Worm (Caenorhabditis elegans): ENCODE data around the gene gst-15.
"Not testable (repeated sequence)": the region's sequence is repeated elsewhere in the genome, so short reads cannot be mapped to it uniquely, and the experiment has no call there.

The gst-15 gene

ce11 chrII:13613096-13613495 lies at the start of gene gst-15:
TSS of gene gst-15 (minus strand) at chrII:13613196.
- TF ChIP-seq tbp1 (GFP tag; optimal IDR thresholded peaks at IDR 0.05): no peak
- no peak for TF ChIP-seq lir-1 (GFP tag; conservative IDR thresholded peaks at IDR 0.05)
- no peak for TF ChIP-seq attf-6 (GFP tag; IDR thresholded peaks at IDR 0.05)
- no peak for TF ChIP-seq Y53F4B.3 (GFP tag; IDR thresholded peaks at IDR 0.05)
- TF ChIP-seq xnd-1 (tag; optimal IDR thresholded peaks at IDR 0.05): no peak
- no peak for TF ChIP-seq hsf-1 (GFP tag; IDR thresholded peaks at IDR 0.05)
- no peak for TF ChIP-seq mes-4 (tag; optimal IDR thresholded peaks at IDR 0.05)
- TF ChIP-seq lsl-1 (GFP tag; optimal IDR thresholded peaks at IDR 0.05): no peak
- TF ChIP-seq mxl-1 (tag; optimal IDR thresholded peaks at IDR 0.05): no peak

- not testable (repeated sequence) for TF ChIP-seq zfh-2 (GFP tag; conservative IDR thresholded peaks at IDR 0.05); ztf-28 (GFP tag; IDR thresholded peaks at IDR 0.05); ztf-18 (tag; optimal IDR thresholded peaks at IDR 0.05)
Observed at ce11 chrII:13661990-13662389, 49.0 kb upstream of the gst-15 start, which contains the start of gene C31C9.6. TSS of gene C31C9.6 (minus strand) at chrII:13662090.

DNA sequence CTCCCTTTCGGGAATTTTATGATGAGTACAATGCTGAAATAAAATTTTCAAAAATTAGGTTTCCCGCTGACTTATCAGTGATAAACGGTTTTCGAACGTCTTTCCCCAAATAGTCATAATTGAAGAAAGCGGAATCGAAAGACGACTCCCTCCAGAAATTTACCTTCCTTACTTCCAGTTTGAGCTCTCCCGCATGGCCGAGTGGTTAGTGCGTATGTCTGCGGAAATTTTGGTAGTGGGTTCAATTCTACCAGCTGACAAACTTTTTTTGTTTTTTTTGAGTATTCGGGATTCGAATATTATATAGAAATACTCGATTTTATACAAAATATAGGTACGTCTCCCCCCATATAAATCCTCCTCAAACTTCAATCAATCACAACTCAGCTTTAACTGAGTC lies 45.4 kb upstream of the gst-15 start:
- TF ChIP-seq cebp-2 (GFP tag; IDR thresholded peaks at IDR 0.05) (0 out of 2 replicates have a peak, but pooled peaks have one; percentile 64), ztf-25 (GFP tag; IDR thresholded peaks at IDR 0.05) (peak; percentile 71; the same call in 1 of the 2 replicates), egrh-3 (GFP tag; IDR thresholded peaks at IDR 0.05) (0 out of 2 replicates have a peak, but pooled peaks have one; percentile 13), pbrm-1 (GFP tag; IDR thresholded peaks at IDR 0.05) (peak; percentile 39; the same call in 1 of the 2 replicates), nfyb-1 (GFP tag; IDR thresholded peaks at IDR 0.05) (peak; percentile 73), D2030.7 (GFP tag; IDR thresholded peaks at IDR 0.05) (peak; percentile 64), dox-1 (GFP tag; IDR thresholded peaks at IDR 0.05) (peak; percentile 57), B0261.1 (tag; optimal IDR thresholded peaks at IDR 0.05) (peak; percentile 50), madf-6 (GFP tag; IDR thresholded peaks at IDR 0.05) (peak; percentile 32; the same call in 1 of the 2 replicates), rpc-1 (optimal IDR thresholded peaks at IDR 0.05) (peak; percentile 22), rpc-1 (tag; optimal IDR thresholded peaks at IDR 0.05) (peak; percentile 63), attf-6 (GFP tag; IDR thresholded peaks at IDR 0.05) (0 out of 2 replicates have a peak, but pooled peaks have one; percentile 29), hmg-1.2 (GFP tag; IDR thresholded peaks at IDR 0.05) (peak; percentile 56), tbp1 (GFP tag; optimal IDR thresholded peaks at IDR 0.05) (peak; percentile 83), lin-26 (GFP tag; IDR thresholded peaks at IDR 0.05) (peak; percentile 96)

DNA sequence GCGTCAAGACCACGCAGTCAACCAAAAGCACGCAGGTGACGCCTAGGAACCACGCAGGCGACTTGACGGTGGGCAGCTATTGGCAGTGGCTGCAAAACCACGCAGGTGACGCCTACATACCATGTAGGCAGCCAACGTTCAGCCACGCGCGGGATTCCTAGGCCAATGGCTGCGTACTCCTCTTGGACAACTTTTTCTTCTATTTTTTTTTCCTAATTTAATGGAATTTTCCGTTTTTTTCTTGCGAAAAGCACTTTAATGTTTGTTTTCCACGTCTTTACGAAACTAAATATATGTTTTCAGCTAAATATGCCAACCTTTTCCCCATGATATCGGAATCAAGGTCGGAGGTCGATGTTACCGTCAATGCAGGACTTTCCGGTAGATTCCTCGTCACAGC lies 41.7 kb upstream of the gst-15 start, which contains the start of gene C31C9.9:
C31C9.9 (plus strand) TSS at position 301 of the 400 bp plus-strand sequence.
- TF ChIP-seq cebp-1 (GFP tag; IDR thresholded peaks at IDR 0.05); cebp-1 (tag; optimal IDR thresholded peaks at IDR 0.05); T07F8.4 (tag; optimal IDR thresholded peaks at IDR 0.05); ceh-100 (GFP tag; IDR thresholded peaks at IDR 0.05): not testable (repeated sequence)

DNA sequence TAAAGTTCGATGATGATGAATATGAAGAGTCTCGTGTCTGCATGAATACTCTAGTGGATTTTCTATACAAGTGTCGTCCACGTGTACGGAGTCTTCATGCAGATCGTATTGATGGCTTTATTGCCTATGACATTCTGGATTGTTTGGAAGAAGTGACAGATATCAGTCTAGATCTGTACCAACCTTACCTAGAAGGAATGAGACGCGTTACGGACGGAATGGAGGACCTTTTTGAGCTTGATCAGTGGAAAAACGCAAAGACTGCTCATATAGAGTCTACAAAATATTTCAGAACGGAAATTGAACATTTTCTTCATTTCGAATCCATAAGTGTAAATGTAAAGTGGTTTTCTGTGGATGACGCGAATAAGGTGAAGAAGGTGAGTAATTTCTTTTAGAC lies 35.2 kb upstream of the gst-15 start, which contains the start of gene fbxa-169:
fbxa-169 (plus strand) TSS at position 301 of the 400 bp plus-strand sequence.
- TF ChIP-seq T07F8.4 (tag; optimal IDR thresholded peaks at IDR 0.05) (no peak), egl-44 (GFP tag; IDR thresholded peaks at IDR 0.05) (no peak), ama-1 (optimal IDR thresholded peaks at IDR 0.05) (no peak), ama-1 (GFP tag; optimal IDR thresholded peaks at IDR 0.05) (no peak), F55B11.4 (tag; optimal IDR thresholded peaks at IDR 0.05; ENCODE audit: borderline replicate concordance, insufficient read depth) (no peak), ccch-3 (GFP tag; optimal IDR thresholded peaks at IDR 0.05) (no peak), mel-28 (tag; optimal IDR thresholded peaks at IDR 0.05; ENCODE audit: borderline replicate concordance) (no peak), F22D6.2 (tag; optimal IDR thresholded peaks at IDR 0.05) (no peak), let-607 (tag; optimal IDR thresholded peaks at IDR 0.05) (no peak), lin-40 (tag; optimal IDR thresholded peaks at IDR 0.05) (no peak), Y67H2A.10 (GFP tag; conservative IDR thresholded peaks at IDR 0.05) (no peak), xnd-1 (tag; optimal IDR thresholded peaks at IDR 0.05) (no peak), ztf-3 (GFP tag; optimal IDR thresholded peaks at IDR 0.05) (no peak), hmg-20 (GFP tag; IDR thresholded peaks at IDR 0.05) (no peak), rpc-1 (optimal IDR thresholded peaks at IDR 0.05) (no peak), rpc-1 (tag; optimal IDR thresholded peaks at IDR 0.05) (no peak), D2030.7 (GFP tag; IDR thresholded peaks at IDR 0.05) (no peak)

Data from whole organism, young adult.